Worm (Caenorhabditis elegans) whole organism, L1 larva: ENCODE measurements around the gene cchl-1.

Source experiments
- fkh-10 ChIP-seq: sonication (generic microtip); optimal IDR thresholded peaks from 2 replicates; lab custom pipeline; 2017; ENCODE audit warnings: missing biosample characterization, missing genetic modification reagents, missing genetic modification characterization
- mab-9 ChIP-seq: fragments of 200-800 bp; sonication (Bioruptor generic); IDR thresholded peaks from 2 replicates; pipeline ENCODE4 v1.3.6; 2022; ENCODE audit warnings: missing genetic modification reagents, missing genetic modification characterization, missing compliant biosample characterization
- nhr-237 ChIP-seq: fragments of 150-350 bp; optimal IDR thresholded peaks from 2 replicates; lab custom pipeline; 2014; ENCODE audit warnings: missing biosample characterization, missing genetic modification characterization
- nhr-76 ChIP-seq: sonication (generic microtip); optimal IDR thresholded peaks from 2 replicates; lab custom pipeline; 2017; ENCODE audit warnings: missing biosample characterization, missing genetic modification characterization
- snpc-4 ChIP-seq: fragments of 150-350 bp; optimal IDR thresholded peaks from 2 replicates; lab custom pipeline; 2014; ENCODE audit warnings: missing biosample characterization, missing genetic modification characterization
- ztf-4 ChIP-seq: fragments of 150-350 bp; optimal IDR thresholded peaks from 2 replicates; lab custom pipeline; 2014; ENCODE audit warnings: missing biosample characterization, missing genetic modification characterization

DNA sequence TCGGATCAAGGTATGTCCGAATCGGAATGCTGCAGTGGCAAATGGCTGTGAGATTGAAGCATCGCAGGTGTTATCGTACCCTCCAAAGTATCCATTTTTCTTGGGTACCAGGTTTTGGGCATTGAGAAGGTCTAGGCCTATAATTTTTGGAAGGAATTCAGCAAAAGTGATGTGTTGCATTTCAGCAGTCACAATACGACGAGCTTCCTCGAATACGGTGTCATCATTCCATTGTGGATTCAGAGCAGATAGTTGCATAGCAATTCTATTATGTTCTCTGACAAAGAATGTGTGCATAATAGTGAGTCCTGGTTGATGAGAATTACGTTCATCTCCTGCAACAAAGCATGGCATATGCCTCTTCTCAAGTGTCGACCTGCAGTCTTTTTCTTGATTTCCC lies 6.7 kb upstream of the cchl-1 start:
- TF ChIP-seq fkh-10 (GFP tag; lab: Kevin White, UChicago) (no peak), mab-9 (GFP tag; lab: Robert Waterston, UW) (no peak), ztf-4 (no peak), nhr-237 (no peak), nhr-76 (no peak), snpc-4 (tag; lab: Kevin White, UChicago) (no peak)
